Worm (Caenorhabditis elegans) whole organism, L1 larva: Measurements from ENCODE around the gene F18E3.12.
A peak's percentile ranks its signal among the peaks of the same experiment; 100 is the strongest.

Experiments
- aha-1 ChIP-seq: fragments of 150-350 bp; optimal IDR thresholded peaks from 2 replicates; lab custom pipeline; 2014; ENCODE audit warnings: missing biosample characterization, missing genetic modification characterization
- alr-1 ChIP-seq: fragments of 200-800 bp; sonication (Bioruptor generic); optimal IDR thresholded peaks from 2 replicates; lab custom pipeline; 2018; ENCODE audit warnings: borderline replicate concordance, mild to moderate bottlenecking, missing genetic modification characterization, missing compliant biosample characterization
- aly-2 ChIP-seq: fragments of 150-350 bp; optimal IDR thresholded peaks from 2 replicates; lab custom pipeline; 2014; ENCODE audit warnings: missing biosample characterization, missing genetic modification characterization
- ceh-63 ChIP-seq: fragments of 200-800 bp; sonication (Bioruptor generic); optimal IDR thresholded peaks from 2 replicates; lab custom pipeline; 2018; ENCODE audit warnings: mild to moderate bottlenecking, missing genetic modification characterization, missing compliant biosample characterization
- ceh-88 ChIP-seq: fragments of 200-800 bp; sonication (Bioruptor generic); IDR thresholded peaks from 2 replicates; pipeline ENCODE4 v1.3.6; 2022; ENCODE audit warnings: missing genetic modification characterization, missing compliant biosample characterization
- ceh-90 ChIP-seq: sonication (generic microtip); optimal IDR thresholded peaks from 2 replicates; lab custom pipeline; 2016; ENCODE audit warnings: missing genetic modification characterization, missing compliant biosample characterization
- dpl-1 ChIP-seq, 3 experiments: fragments of 150-350 bp in 2 of 3; sonication (generic microtip) in 1 of 3; optimal IDR thresholded peaks; 2 replicates each; lab custom pipeline; 2014 to 2017; ENCODE audit warnings: missing biosample characterization in 3 of 3, missing genetic modification characterization in 3 of 3, missing genetic modification reagents in 3 of 3
- dsc-1 ChIP-seq: sonication (generic microtip); optimal IDR thresholded peaks from 2 replicates; lab custom pipeline; 2016; ENCODE audit warnings: mild to moderate bottlenecking, missing genetic modification characterization, missing compliant biosample characterization
- efl-1 ChIP-seq, 4 experiments: fragments of 150-350 bp; optimal IDR thresholded peaks in 3 of 4; peaks in 1 of 4; 1 replicate in 1 of 4; 2 replicates in 3 of 4; lab custom pipeline; 2014; ENCODE audit warnings: missing biosample characterization in 2 of 4, missing genetic modification characterization in 2 of 4, missing genetic modification reagents in 2 of 4
- egl-27 ChIP-seq, 2 experiments: fragments of 150-350 bp in 1 of 2; sonication (generic microtip); optimal IDR thresholded peaks; 3 replicates each; lab custom pipeline; 2017 to 2018; ENCODE audit warnings: missing biosample characterization in 2 of 2, missing genetic modification characterization in 2 of 2, missing genetic modification reagents in 2 of 2
- ets-5 ChIP-seq: fragments of 200-800 bp; sonication (Bioruptor generic); IDR thresholded peaks from 2 replicates; pipeline ENCODE4 v1.3.6; 2022; ENCODE audit warnings: missing genetic modification characterization, missing compliant biosample characterization
- hlh-4 ChIP-seq: sonication (generic microtip); optimal IDR thresholded peaks from 2 replicates; lab custom pipeline; 2016; ENCODE audit warnings: mild to moderate bottlenecking, missing genetic modification characterization, missing compliant biosample characterization
- isw-1 ChIP-seq: fragments of 200-800 bp; sonication (Bioruptor generic); IDR thresholded peaks from 2 replicates; pipeline ENCODE4 v1.3.6; 2022; ENCODE audit warnings: missing genetic modification characterization, missing compliant biosample characterization
- lin-14 ChIP-seq: fragments of 200-800 bp; sonication (Bioruptor generic); optimal IDR thresholded peaks from 2 replicates; lab custom pipeline; 2018; ENCODE audit warnings: mild to moderate bottlenecking, missing genetic modification characterization, moderate library complexity, missing compliant biosample characterization
- lin-35 ChIP-seq, 2 experiments: fragments of 150-350 bp; optimal IDR thresholded peaks; 2 replicates each; lab custom pipeline; 2014; ENCODE audit warnings: missing biosample characterization in 2 of 2, missing genetic modification characterization in 2 of 2, missing genetic modification reagents in 2 of 2
- lin-39 ChIP-seq: fragments of 150-350 bp; optimal IDR thresholded peaks from 2 replicates; lab custom pipeline; 2014; ENCODE audit warnings: missing biosample characterization, missing genetic modification reagents, missing genetic modification characterization
- nhr-12 ChIP-seq: sonication (generic microtip); optimal IDR thresholded peaks from 2 replicates; lab custom pipeline; 2017; ENCODE audit warnings: missing biosample characterization, missing genetic modification characterization
- nhr-20 ChIP-seq: sonication (generic microtip); optimal IDR thresholded peaks from 2 replicates; lab custom pipeline; 2016; ENCODE audit warnings: mild to moderate bottlenecking, missing genetic modification characterization, missing compliant biosample characterization
- nhr-237 ChIP-seq: fragments of 150-350 bp; optimal IDR thresholded peaks from 2 replicates; lab custom pipeline; 2014; ENCODE audit warnings: missing biosample characterization, missing genetic modification characterization
- nhr-71 ChIP-seq: sonication (generic microtip); optimal IDR thresholded peaks from 2 replicates; lab custom pipeline; 2016; ENCODE audit warnings: mild to moderate bottlenecking, missing genetic modification characterization, moderate library complexity, missing compliant biosample characterization
- nhr-76 ChIP-seq: sonication (generic microtip); optimal IDR thresholded peaks from 2 replicates; lab custom pipeline; 2017; ENCODE audit warnings: missing biosample characterization, missing genetic modification characterization
- nhr-77 ChIP-seq: fragments of 150-350 bp; optimal IDR thresholded peaks from 2 replicates; lab custom pipeline; 2014; ENCODE audit warnings: missing biosample characterization, missing genetic modification characterization
- nhr-90 ChIP-seq: sonication (generic microtip); optimal IDR thresholded peaks from 2 replicates; lab custom pipeline; 2016; ENCODE audit warnings: mild to moderate bottlenecking, missing genetic modification characterization, missing compliant biosample characterization; ENCODE audit not compliant: poor library complexity
- pax-3 ChIP-seq: fragments of 200-800 bp; sonication (Bioruptor generic); optimal IDR thresholded peaks from 2 replicates; lab custom pipeline; 2018; ENCODE audit warnings: mild to moderate bottlenecking, missing genetic modification characterization, moderate library complexity, missing compliant biosample characterization
- snu-23 ChIP-seq: sonication (generic microtip); optimal IDR thresholded peaks from 2 replicates; lab custom pipeline; 2016; ENCODE audit warnings: missing genetic modification characterization, missing compliant biosample characterization
- swsn-7 ChIP-seq: sonication (generic microtip); optimal IDR thresholded peaks from 2 replicates; lab custom pipeline; 2016; ENCODE audit warnings: missing genetic modification characterization, missing compliant biosample characterization
- tbx-2 ChIP-seq: sonication (generic microtip); optimal IDR thresholded peaks from 2 replicates; lab custom pipeline; 2016; ENCODE audit warnings: missing genetic modification characterization, missing compliant biosample characterization
- tlp-1 ChIP-seq: fragments of 150-350 bp; optimal IDR thresholded peaks from 2 replicates; lab custom pipeline; 2014; ENCODE audit warnings: missing biosample characterization, missing genetic modification characterization
- vab-15 ChIP-seq: sonication (generic microtip); optimal IDR thresholded peaks from 2 replicates; lab custom pipeline; 2017; ENCODE audit warnings: missing genotype, mild to moderate bottlenecking, missing genetic modification characterization, missing compliant biosample characterization
- zag-1 ChIP-seq: fragments of 150-350 bp; optimal IDR thresholded peaks from 2 replicates; lab custom pipeline; 2014; ENCODE audit warnings: missing biosample characterization, missing genetic modification characterization
- ztf-11 ChIP-seq, 2 experiments: sonication (generic microtip); optimal IDR thresholded peaks; 2 replicates each; lab custom pipeline; 2016 to 2017; ENCODE audit warnings: missing genetic modification characterization in 2 of 2, missing biosample characterization in 1 of 2, missing compliant biosample characterization in 1 of 2

The F18E3.12 gene

DNA sequence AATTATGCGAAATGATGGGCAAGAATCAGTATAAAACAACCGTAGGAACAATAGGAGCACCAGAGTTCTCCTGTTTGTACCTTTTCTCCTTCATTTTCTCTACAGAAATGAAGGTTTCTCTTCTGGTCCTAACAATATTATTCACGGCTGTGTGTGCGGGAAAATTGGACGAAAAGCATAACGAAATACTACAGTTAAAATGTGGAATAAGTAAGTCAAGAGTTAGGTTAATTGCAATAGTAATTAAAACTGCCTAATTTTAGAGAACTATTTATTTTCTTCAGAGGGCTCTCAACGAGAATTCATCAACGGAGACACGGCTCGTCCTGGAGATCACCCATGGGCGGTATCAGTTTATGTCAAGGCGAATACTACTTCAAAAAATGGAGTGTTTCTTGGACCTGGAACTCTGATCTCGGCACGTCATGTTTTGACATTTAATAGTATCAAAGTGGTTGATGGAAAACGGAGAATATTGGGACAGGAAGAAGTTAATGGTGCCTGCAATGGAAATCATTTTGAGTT lies 34.6 kb downstream of the F18E3.12 start, which contains the start of gene try-12:
try-12 (plus strand) TSS at position 51 of the 525 bp plus-strand sequence.
- TF ChIP-seq pax-3 (tag; lab: Kevin White, UChicago) (no peak), efl-1 (optimal IDR thresholded peaks at IDR 0.05; lab: Kevin White, UChicago) (no peak), efl-1 (GFP tag; optimal IDR thresholded peaks at IDR 0.05 in 1 of 2; lab: Kevin White, UChicago) (peak in 1 of 2 experiments; percentile 58), dsc-1 (no peak), nhr-20 (tag; lab: Kevin White, UChicago) (no peak)

ce11 chrV:7451421-7451820 lies 36.6 kb downstream of the F18E3.12 start, which contains the start of gene try-11:
Gene try-11, plus strand, starts transcription at chrV:7451721.
- TF ChIP-seq ztf-11 (tag; optimal IDR thresholded peaks at IDR 0.05; lab: Kevin White, UChicago): no peak
- TF ChIP-seq efl-1 (optimal IDR thresholded peaks at IDR 0.05; lab: Kevin White, UChicago): no peak
- peak in 1 of 2 experiments; percentile 24 for TF ChIP-seq efl-1 (GFP tag; optimal IDR thresholded peaks at IDR 0.05 in 1 of 2; lab: Kevin White, UChicago)
- TF ChIP-seq, all 84 proteins: peak for 1

- TF ChIP-seq nhr-12 (tag; lab: Kevin White, UChicago): no peak
- TF ChIP-seq nhr-71 (tag; lab: Kevin White, UChicago): no peak
- TF ChIP-seq vab-15: no peak
- no peak for TF ChIP-seq alr-1 (tag; lab: Kevin White, UChicago)
- TF ChIP-seq zag-1 (tag; lab: Kevin White, UChicago): no peak
- TF ChIP-seq nhr-20 (tag; lab: Kevin White, UChicago): no peak
- no peak for TF ChIP-seq ceh-63 (GFP tag; lab: Kevin White, UChicago)
Observed at ce11 chrV:7454236-7454635, 39.5 kb downstream of the F18E3.12 start, which contains the start of gene try-8. Gene try-8, minus strand, starts transcription at chrV:7454336.

DNA sequence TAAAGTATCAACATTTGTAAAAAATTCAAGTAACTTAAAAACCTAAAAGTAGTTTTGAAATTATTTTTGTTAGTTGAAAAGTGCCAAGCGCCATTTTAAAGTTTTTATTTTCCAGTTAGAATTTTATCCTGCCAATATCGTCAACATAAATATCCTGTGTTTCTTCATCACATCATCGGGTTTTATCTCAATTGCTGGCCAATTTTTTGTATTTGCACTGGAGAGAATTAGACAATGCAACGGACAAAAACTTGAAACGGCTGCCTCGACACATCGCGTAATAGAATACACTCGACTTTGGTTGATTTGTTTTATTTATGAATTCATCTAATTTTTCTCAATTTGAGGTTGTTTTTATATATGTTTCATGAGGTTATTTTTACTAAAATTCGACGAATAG lies 40.2 kb downstream of the F18E3.12 start, which contains the start of gene F25E5.2:
F25E5.2 (plus strand) TSS at position 301 of the 400 bp plus-strand sequence.
- TF ChIP-seq egl-27 (tag; optimal IDR thresholded peaks at IDR 0.05; lab: Kevin White, UChicago) (no peak), ets-5 (GFP tag; lab: Robert Waterston, UW) (no peak)

DNA sequence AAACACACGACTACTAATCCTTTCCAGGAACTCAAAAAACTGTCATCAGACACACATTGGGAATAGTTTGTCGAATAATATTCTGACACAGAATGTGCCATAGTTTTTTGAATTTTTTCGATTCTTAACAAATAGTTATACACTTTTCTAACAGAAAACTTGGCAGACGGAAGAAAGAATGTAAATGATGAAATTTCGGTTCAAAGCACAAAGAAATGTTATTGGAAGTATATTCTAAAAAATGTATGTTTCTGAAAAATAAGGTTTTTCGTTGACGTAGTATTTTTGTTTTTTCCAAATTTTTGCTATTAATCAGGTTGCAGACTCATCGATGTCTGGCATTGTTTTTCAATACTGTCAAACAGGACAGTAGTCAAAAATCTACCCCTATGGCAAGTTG lies 46.1 kb downstream of the F18E3.12 start, which contains the start of gene srh-92:
srh-92 (minus strand) TSS at position 101 of the 400 bp plus-strand sequence.
- no peak for TF ChIP-seq tlp-1 (tag; lab: Kevin White, UChicago)
- TF ChIP-seq nhr-77 (tag; lab: Kevin White, UChicago): no peak
- TF ChIP-seq ceh-90 (tag; lab: Kevin White, UChicago): no peak
- no peak for TF ChIP-seq lin-39
- no peak for TF ChIP-seq swsn-7 (tag; lab: Kevin White, UChicago)
- TF ChIP-seq isw-1: no peak
- no peak for TF ChIP-seq nhr-237 (tag; lab: Kevin White, UChicago)
- TF ChIP-seq snu-23 (GFP tag; lab: Kevin White, UChicago): no peak
- TF ChIP-seq lin-35 (GFP tag; optimal IDR thresholded peaks at IDR 0.05; lab: Kevin White, UChicago): no peak
- TF ChIP-seq lin-14 (GFP tag; lab: Kevin White, UChicago): no peak
- TF ChIP-seq nhr-76 (tag; lab: Kevin White, UChicago): no peak
- no peak for TF ChIP-seq aly-2 (tag; lab: Kevin White, UChicago)
- TF ChIP-seq tbx-2: no peak
- TF ChIP-seq hlh-4 (tag; lab: Kevin White, UChicago): no peak
- no peak for TF ChIP-seq dpl-1 (GFP tag; optimal IDR thresholded peaks at IDR 0.05; lab: Kevin White, UChicago)
- TF ChIP-seq nhr-90 (tag; lab: Kevin White, UChicago): no peak
- no peak for TF ChIP-seq ceh-88 (GFP tag; lab: Robert Waterston, UW)
- TF ChIP-seq aha-1: no peak
